Worm (Caenorhabditis elegans): ENCODE measurements around the gene F39F10.3.

The F39F10.3 gene

DNA sequence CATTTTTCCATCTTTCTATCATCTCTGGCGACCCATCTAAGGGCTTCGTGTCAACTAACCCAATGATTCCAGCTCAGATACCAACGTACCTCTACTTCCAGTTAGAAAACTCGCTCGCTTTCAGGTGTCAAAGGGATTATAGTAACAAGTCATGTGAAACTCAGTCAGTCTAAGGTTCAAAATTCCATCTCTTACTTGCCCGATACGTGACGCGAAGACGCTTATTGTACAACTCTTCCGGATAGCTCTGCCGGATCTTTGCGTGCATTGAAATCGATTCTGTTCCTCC lies 38.5 kb downstream of the F39F10.3 start:
- TF ChIP-seq ama-1 (optimal IDR thresholded peaks at IDR 0.05) (no peak), aly-1 (tag; optimal IDR thresholded peaks at IDR 0.05) (no peak), B0310.2 (tag; optimal IDR thresholded peaks at IDR 0.05) (no peak), ceh-36 (tag; optimal IDR thresholded peaks at IDR 0.05) (no peak), pes-1 (GFP tag; IDR thresholded peaks at IDR 0.05) (no peak), hnd-1 (tag; optimal IDR thresholded peaks at IDR 0.05) (no peak), ceh-13 (GFP tag; optimal IDR thresholded peaks at IDR 0.05) (no peak)

- no peak for TF ChIP-seq ama-1 (optimal IDR thresholded peaks at IDR 0.05)
- TF ChIP-seq sea-1 (GFP tag; conservative IDR thresholded peaks at IDR 0.05): no peak; the same call in 1 of the 2 replicates
- peak; percentile 21 for TF ChIP-seq hnd-1 (tag; optimal IDR thresholded peaks at IDR 0.05)
- 0 out of 2 replicates have a peak, but pooled peaks have one; percentile 16 for TF ChIP-seq flt-1 (GFP tag; IDR thresholded peaks at IDR 0.05)
Observed at ce11 chrX:16930663-16931097, 38.9 kb downstream of the F39F10.3 start.

ce11 chrX:16931255-16932023 lies 39.7 kb downstream of the F39F10.3 start:
- no peak for TF ChIP-seq ceh-36 (tag; optimal IDR thresholded peaks at IDR 0.05)
- no peak for TF ChIP-seq hnd-1 (tag; optimal IDR thresholded peaks at IDR 0.05)
- TF ChIP-seq F13C5.2 (tag; optimal IDR thresholded peaks at IDR 0.05): no peak
- no peak for TF ChIP-seq tbx-37 (GFP tag; conservative IDR thresholded peaks at IDR 0.05)
- no peak for TF ChIP-seq pes-1 (GFP tag; IDR thresholded peaks at IDR 0.05)
- TF ChIP-seq ceh-13 (GFP tag; optimal IDR thresholded peaks at IDR 0.05): no peak
- TF ChIP-seq scrt-1 (GFP tag; IDR thresholded peaks at IDR 0.05): 0 out of 2 replicates have a peak, but pooled peaks have one; percentile 48
- no peak for TF ChIP-seq hmbx-1 (tag; optimal IDR thresholded peaks at IDR 0.05)
- TF ChIP-seq tra-4 (tag; optimal IDR thresholded peaks at IDR 0.05): no peak
- TF ChIP-seq sea-1 (GFP tag; conservative IDR thresholded peaks at IDR 0.05): peak; percentile 61
- no peak for TF ChIP-seq B0310.2 (tag; optimal IDR thresholded peaks at IDR 0.05)
- peak; percentile 25; the same call in 1 of the 2 replicates for TF ChIP-seq tbx-11 (GFP tag; IDR thresholded peaks at IDR 0.05)
- no peak for TF ChIP-seq ets-7 (tag; optimal IDR thresholded peaks at IDR 0.05)
- TF ChIP-seq aly-1 (tag; optimal IDR thresholded peaks at IDR 0.05): no peak
- no peak; the same call in 1 of the 2 replicates for TF ChIP-seq flt-1 (GFP tag; IDR thresholded peaks at IDR 0.05)
- TF ChIP-seq ama-1 (optimal IDR thresholded peaks at IDR 0.05): peak; percentile 92
- no peak for TF ChIP-seq hmg-4 (GFP tag; optimal IDR thresholded peaks at IDR 0.05)

- 0 out of 2 replicates have a peak, but pooled peaks have one; percentile 52 for TF ChIP-seq scrt-1 (GFP tag; IDR thresholded peaks at IDR 0.05)
- peak; percentile 62 for TF ChIP-seq sea-1 (GFP tag; conservative IDR thresholded peaks at IDR 0.05)
- TF ChIP-seq tbx-37 (GFP tag; conservative IDR thresholded peaks at IDR 0.05): peak; percentile 55
Observed at ce11 chrX:16932339-16932738, 40.6 kb downstream of the F39F10.3 start.

- peak; percentile 60 for TF ChIP-seq pes-1 (GFP tag; IDR thresholded peaks at IDR 0.05)
- 0 out of 2 replicates have a peak, but pooled peaks have one; percentile 6 for TF ChIP-seq tbx-37 (GFP tag; conservative IDR thresholded peaks at IDR 0.05)
Observed at ce11 chrX:16934529-16934928, 42.7 kb downstream of the F39F10.3 start.

DNA sequence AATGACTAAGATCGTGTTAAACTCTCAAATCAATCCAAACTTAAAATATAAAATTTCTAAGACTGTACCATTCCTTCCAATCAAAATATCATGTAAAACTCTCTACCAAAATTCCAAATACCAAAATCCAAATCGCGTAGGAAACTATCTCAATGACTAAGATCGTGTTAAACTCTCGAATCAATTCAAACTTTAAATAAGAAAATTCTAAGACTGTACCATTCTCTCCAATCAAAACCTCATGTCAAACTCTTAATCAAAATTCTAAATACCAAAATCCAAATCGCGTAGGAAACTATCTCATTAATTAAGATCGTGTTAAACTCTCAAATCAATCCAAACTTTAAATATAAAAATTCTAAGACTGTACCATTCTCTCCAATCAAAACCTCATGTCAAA lies 46.1 kb downstream of the F39F10.3 start:
- TF ChIP-seq pes-1 (GFP tag; IDR thresholded peaks at IDR 0.05) (peak; percentile 55; the same call in 1 of the 2 replicates), flt-1 (GFP tag; IDR thresholded peaks at IDR 0.05) (peak; percentile 21; the same call in 1 of the 2 replicates), tbx-37 (GFP tag; conservative IDR thresholded peaks at IDR 0.05) (0 out of 2 replicates have a peak, but pooled peaks have one; percentile 7)

- TF ChIP-seq hmg-4 (GFP tag; optimal IDR thresholded peaks at IDR 0.05) (no peak), pes-1 (GFP tag; IDR thresholded peaks at IDR 0.05) (peak; percentile 4; the same call in 1 of the 2 replicates)
Observed at ce11 chrX:16942316-16942715, 50.5 kb downstream of the F39F10.3 start.
